Worm (Caenorhabditis elegans): Measurements from ENCODE around the gene grl-15.

DNA sequence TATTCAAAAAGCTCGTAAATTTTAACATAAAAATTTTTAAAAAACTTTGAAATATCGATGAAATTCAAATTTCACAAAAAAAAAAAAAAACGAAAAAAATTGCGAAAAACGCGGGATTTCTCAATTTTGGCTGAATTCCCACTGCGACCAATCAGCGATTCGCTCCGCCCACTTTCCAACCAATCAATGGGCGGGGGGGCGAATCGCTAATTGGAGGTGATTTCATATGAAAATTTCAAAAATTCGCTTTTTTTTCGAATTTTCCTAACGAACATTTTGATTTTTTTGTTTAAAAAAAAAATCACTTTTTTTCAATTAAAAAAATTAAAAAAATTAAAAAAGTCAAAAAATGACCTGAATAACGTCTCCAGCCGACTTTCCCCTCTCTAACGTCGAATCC, 34.6 kb upstream of the grl-15 start:
- TF ChIP-seq lin-13 (GFP tag; optimal IDR thresholded peaks at IDR 0.05) = no peak
- no peak for TF ChIP-seq ZK337.2 (GFP tag; IDR thresholded peaks at IDR 0.05)
- TF ChIP-seq arid-1 (GFP tag; conservative IDR thresholded peaks at IDR 0.05) = no peak
- no peak for TF ChIP-seq egl-27 (tag; optimal IDR thresholded peaks at IDR 0.05)
- no peak for TF ChIP-seq php-3 (GFP tag; IDR thresholded peaks at IDR 0.05)
- TF ChIP-seq hlh-11 (tag; optimal IDR thresholded peaks at IDR 0.05) = no peak
- TF ChIP-seq daf-8 (GFP tag; IDR thresholded peaks at IDR 0.05) = no peak

Measured in whole organism, L4 larva.